Fruit fly (Drosophila melanogaster): ENCODE results near the gene Arpc3A.

dm6 chr3R:15804678-15805077 is 29.8 kb upstream of the Arpc3A start:
- TF ChIP-seq CG34406 (GFP tag; optimal IDR thresholded peaks at IDR 0.05) (no peak), CG8319 (GFP tag; optimal IDR thresholded peaks at IDR 0.05) (no peak), achi (GFP tag; optimal IDR thresholded peaks at IDR 0.05) (no peak), fd59A (GFP tag; optimal IDR thresholded peaks at IDR 0.05) (no peak), Gug (GFP tag; IDR thresholded peaks at IDR 0.05) (no peak), esn (GFP tag; optimal IDR thresholded peaks at IDR 0.05) (no peak), CG6163 (GFP tag; IDR thresholded peaks at IDR 0.05) (no peak), acj6 (GFP tag; optimal IDR thresholded peaks at IDR 0.05) (no peak), Eip93F (GFP tag; optimal IDR thresholded peaks at IDR 0.05) (no peak), CG6792 (GFP tag; optimal IDR thresholded peaks at IDR 0.05) (no peak)

Data from whole organism, prepupa.